Worm (Caenorhabditis elegans) whole organism, L2 larva: ENCODE measurements around the gene F46F5.5.

Experiments
- aly-2 ChIP-seq: fragments of 150-350 bp; optimal IDR thresholded peaks from 2 replicates; lab custom pipeline; 2014; ENCODE audit warnings: missing biosample characterization, missing genetic modification characterization
- ama-1 ChIP-seq: fragments of 150-350 bp; optimal IDR thresholded peaks from 2 replicates; lab custom pipeline; 2018; ENCODE audit warnings: inconsistent platforms
- blmp-1 ChIP-seq: sonication (generic microtip); optimal IDR thresholded peaks from 2 replicates; lab custom pipeline; 2017; ENCODE audit warnings: missing genetic modification characterization, mild to moderate bottlenecking, missing compliant biosample characterization, antibody characterized with exemption, moderate library complexity; ENCODE audit not compliant: insufficient read depth
- elt-1 ChIP-seq: fragments of 150-350 bp; optimal IDR thresholded peaks from 2 replicates; lab custom pipeline; 2014; ENCODE audit warnings: missing biosample characterization, missing genetic modification characterization
- elt-3 ChIP-seq: sonication (generic microtip); optimal IDR thresholded peaks from 2 replicates; lab custom pipeline; 2017; ENCODE audit warnings: missing biosample characterization, missing genetic modification characterization
- mbf-1 ChIP-seq: sonication (generic microtip); optimal IDR thresholded peaks from 2 replicates; lab custom pipeline; 2017; ENCODE audit warnings: missing biosample characterization, missing genetic modification characterization
- nhr-12 ChIP-seq: fragments of 150-350 bp; optimal IDR thresholded peaks from 2 replicates; lab custom pipeline; 2014; ENCODE audit warnings: missing biosample characterization, missing genetic modification characterization
- nhr-237 ChIP-seq: fragments of 150-350 bp; optimal IDR thresholded peaks from 2 replicates; lab custom pipeline; 2014; ENCODE audit warnings: missing biosample characterization, missing genetic modification characterization
- nhr-6 ChIP-seq: fragments of 150-350 bp; optimal IDR thresholded peaks from 2 replicates; lab custom pipeline; 2014; ENCODE audit warnings: missing biosample characterization, missing genetic modification characterization
- nhr-77 ChIP-seq: fragments of 150-350 bp; optimal IDR thresholded peaks from 2 replicates; lab custom pipeline; 2014; ENCODE audit warnings: missing biosample characterization, missing genetic modification characterization
- skn-1 ChIP-seq: sonication (generic microtip); optimal IDR thresholded peaks from 2 replicates; lab custom pipeline; 2017; ENCODE audit warnings: missing biosample characterization, missing genetic modification characterization
- unc-39 ChIP-seq: fragments of 150-350 bp; optimal IDR thresholded peaks from 2 replicates; lab custom pipeline; 2014; ENCODE audit warnings: missing biosample characterization, missing genetic modification characterization
- unc-62 ChIP-seq: fragments of 150-350 bp; optimal IDR thresholded peaks from 2 replicates; lab custom pipeline; 2014; ENCODE audit warnings: missing biosample characterization, missing genetic modification reagents, missing genetic modification characterization

DNA sequence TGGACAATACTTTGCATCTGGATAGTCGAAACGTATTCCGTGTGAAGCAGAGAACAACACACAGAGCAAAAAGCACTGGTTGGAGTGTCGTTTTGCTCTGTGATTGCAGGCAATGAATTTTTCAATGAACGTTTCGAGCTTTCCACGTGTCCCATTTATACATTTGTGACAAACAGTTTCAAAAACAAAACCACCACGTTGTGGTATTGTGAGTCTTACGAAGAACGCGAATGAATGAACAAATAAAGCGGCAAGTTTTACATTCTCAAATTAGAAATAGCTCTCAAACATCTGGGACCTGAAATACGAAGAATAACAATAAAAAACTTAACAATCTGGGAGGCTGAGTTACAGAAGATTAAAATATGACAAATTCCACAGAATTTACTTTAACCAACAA is 21.0 kb downstream of the F46F5.5 start, which contains the start of gene F46F5.1:
- no peak for TF ChIP-seq nhr-6 (tag; lab: Kevin White, UChicago)
- TF ChIP-seq elt-1 = no peak
- TF ChIP-seq aly-2 (tag; lab: Kevin White, UChicago) = no peak
- TF ChIP-seq unc-62 (GFP tag; lab: Kevin White, UChicago) = no peak
- TF ChIP-seq ama-1 (lab: Kevin White, UChicago) = no peak
- TF ChIP-seq mbf-1 (tag; lab: Kevin White, UChicago) = no peak
- no peak for TF ChIP-seq elt-3 (tag; lab: Kevin White, UChicago)
- no peak for TF ChIP-seq unc-39 (tag; lab: Kevin White, UChicago)
- TF ChIP-seq nhr-237 = no peak
- no peak for TF ChIP-seq nhr-77 (tag; lab: Kevin White, UChicago)
- no peak for TF ChIP-seq skn-1 (tag; lab: Kevin White, UChicago)
- TF ChIP-seq blmp-1 (tag; lab: Kevin White, UChicago) = no peak
- no peak for TF ChIP-seq nhr-12 (tag; lab: Kevin White, UChicago)
